Worm (Caenorhabditis elegans) whole organism, early embryonic: Measurements from ENCODE around the gene grl-4.

Source experiments
- B0310.2 ChIP-seq: sonication (generic microtip); optimal IDR thresholded peaks from 2 replicates; lab custom pipeline; 2016; ENCODE audit warnings: mild to moderate bottlenecking, missing genetic modification characterization, missing compliant biosample characterization
- F13C5.2 ChIP-seq: sonication (generic microtip); optimal IDR thresholded peaks from 2 replicates; lab custom pipeline; 2017; ENCODE audit warnings: mild to moderate bottlenecking, missing genetic modification characterization, inconsistent platforms, missing compliant biosample characterization
- aly-1 ChIP-seq: sonication (generic microtip); optimal IDR thresholded peaks from 2 replicates; lab custom pipeline; 2016; ENCODE audit warnings: missing genetic modification characterization, missing compliant biosample characterization
- ama-1 ChIP-seq: fragments of 150-350 bp; optimal IDR thresholded peaks from 2 replicates; lab custom pipeline; 2014
- ceh-13 ChIP-seq: fragments of 200-800 bp; sonication (Bioruptor generic); optimal IDR thresholded peaks from 2 replicates; lab custom pipeline; 2018; ENCODE audit warnings: mild to moderate bottlenecking, missing genetic modification characterization, missing compliant biosample characterization
- ceh-36 ChIP-seq: sonication (generic microtip); optimal IDR thresholded peaks from 2 replicates; lab custom pipeline; 2016; ENCODE audit warnings: missing genetic modification characterization, inconsistent platforms, missing compliant biosample characterization
- ets-7 ChIP-seq: sonication (generic microtip); optimal IDR thresholded peaks from 2 replicates; lab custom pipeline; 2016; ENCODE audit warnings: missing genotype, missing genetic modification characterization, missing compliant biosample characterization
- flt-1 ChIP-seq: fragments of 200-800 bp; sonication (Bioruptor generic); IDR thresholded peaks from 2 replicates; pipeline ENCODE4 v1.3.6; 2022; ENCODE audit warnings: missing genetic modification characterization, missing compliant biosample characterization
- hmbx-1 ChIP-seq: sonication (generic microtip); optimal IDR thresholded peaks from 2 replicates; lab custom pipeline; 2016; ENCODE audit warnings: mild to moderate bottlenecking, missing genetic modification characterization, missing compliant biosample characterization
- hmg-4 ChIP-seq: fragments of 200-800 bp; sonication (Bioruptor generic); optimal IDR thresholded peaks from 2 replicates; lab custom pipeline; 2018; ENCODE audit warnings: mild to moderate bottlenecking, missing genetic modification characterization, missing compliant biosample characterization
- hnd-1 ChIP-seq: sonication (generic microtip); optimal IDR thresholded peaks from 2 replicates; lab custom pipeline; 2016; ENCODE audit warnings: missing genetic modification characterization, missing compliant biosample characterization
- pes-1 ChIP-seq: fragments of 200-800 bp; sonication (Bioruptor generic); IDR thresholded peaks from 2 replicates; pipeline ENCODE4 v1.3.6; 2022; ENCODE audit warnings: missing genetic modification reagents, missing genetic modification characterization, missing compliant biosample characterization
- scrt-1 ChIP-seq: fragments of 200-800 bp; sonication (Bioruptor generic); IDR thresholded peaks from 2 replicates; pipeline ENCODE4 v1.3.6; 2022; ENCODE audit warnings: missing genetic modification characterization, missing compliant biosample characterization
- sea-1 ChIP-seq: fragments of 200-800 bp; sonication (Bioruptor generic); conservative IDR thresholded peaks from 2 replicates; pipeline ENCODE4 v1.3.6; 2022; ENCODE audit warnings: missing genetic modification characterization, missing compliant biosample characterization
- tbx-11 ChIP-seq: fragments of 200-800 bp; sonication (Bioruptor generic); IDR thresholded peaks from 2 replicates; pipeline ENCODE4 v1.3.6; 2022; ENCODE audit warnings: missing genetic modification characterization, missing compliant biosample characterization
- tbx-37 ChIP-seq: fragments of 200-800 bp; sonication (Bioruptor generic); conservative IDR thresholded peaks from 2 replicates; pipeline ENCODE4 v1.3.6; 2022; ENCODE audit warnings: missing genetic modification reagents, missing genetic modification characterization, missing compliant biosample characterization
- tra-4 ChIP-seq: sonication (generic microtip); optimal IDR thresholded peaks from 2 replicates; lab custom pipeline; 2017; ENCODE audit warnings: missing genetic modification characterization, missing compliant biosample characterization

The grl-4 gene

ce11 chrIV:7318900-7319299, 8.3 kb upstream of the grl-4 start:
- TF ChIP-seq hmbx-1 (no peak), scrt-1 (GFP tag; lab: Robert Waterston, UW) (no peak), ceh-36 (tag; lab: Kevin White, UChicago) (no peak), ama-1 (lab: Kevin White, UChicago) (no peak), flt-1 (GFP tag; lab: Robert Waterston, UW) (no peak)

ce11 chrIV:7317829-7318529, 7.4 kb upstream of the grl-4 start:
- TF ChIP-seq tbx-37 (GFP tag; lab: Robert Waterston, UW) (no peak), sea-1 (no peak), aly-1 (no peak), hmbx-1 (no peak), B0310.2 (tag; lab: Kevin White, UChicago) (no peak), F13C5.2 (tag; lab: Kevin White, UChicago) (no peak), pes-1 (no peak), ets-7 (tag; lab: Kevin White, UChicago) (no peak), hnd-1 (tag; lab: Kevin White, UChicago) (no peak), ceh-36 (tag; lab: Kevin White, UChicago) (no peak)

- TF ChIP-seq ceh-13 (no peak), ama-1 (lab: Kevin White, UChicago) (peak; percentile 1), hnd-1 (tag; lab: Kevin White, UChicago) (no peak), pes-1 (no peak)
Observed at ce11 chrIV:7316613-7317153, 6.1 kb upstream of the grl-4 start, which contains the start of gene F42C5.9. Gene F42C5.9 (minus strand): TSS chrIV:7317103.

ce11 chrIV:7313962-7314361, 3.4 kb upstream of the grl-4 start:
- TF ChIP-seq hmbx-1 (no peak), tbx-11 (GFP tag; lab: Robert Waterston, UW) (no peak), aly-1 (no peak), hmg-4 (no peak), ama-1 (lab: Kevin White, UChicago) (no peak), scrt-1 (GFP tag; lab: Robert Waterston, UW) (no peak), pes-1 (no peak), F13C5.2 (tag; lab: Kevin White, UChicago) (no peak), ceh-13 (no peak), sea-1 (no peak), flt-1 (GFP tag; lab: Robert Waterston, UW) (no peak), hnd-1 (tag; lab: Kevin White, UChicago) (no peak), ets-7 (tag; lab: Kevin White, UChicago) (no peak), ceh-36 (tag; lab: Kevin White, UChicago) (no peak)

- TF ChIP-seq ets-7 (tag; lab: Kevin White, UChicago) = no peak
Observed at ce11 chrIV:7313397-7313910, 2.9 kb upstream of the grl-4 start, which contains the start of gene rps-8. Gene rps-8 (minus strand): TSS chrIV:7313860.

ce11 chrIV:7312620-7313194, 2.1 kb upstream of the grl-4 start:
- TF ChIP-seq ceh-13 (no peak), hmbx-1 (no peak), sea-1 (no peak), ama-1 (lab: Kevin White, UChicago) (no peak), hmg-4 (no peak), B0310.2 (tag; lab: Kevin White, UChicago) (no peak), tbx-11 (GFP tag; lab: Robert Waterston, UW) (no peak), ets-7 (tag; lab: Kevin White, UChicago) (no peak), pes-1 (no peak), tra-4 (tag; lab: Kevin White, UChicago) (no peak), flt-1 (GFP tag; lab: Robert Waterston, UW) (no peak), scrt-1 (GFP tag; lab: Robert Waterston, UW) (no peak), F13C5.2 (tag; lab: Kevin White, UChicago) (no peak), ceh-36 (tag; lab: Kevin White, UChicago) (no peak), hnd-1 (tag; lab: Kevin White, UChicago) (no peak), tbx-37 (GFP tag; lab: Robert Waterston, UW) (no peak), aly-1 (no peak)

- TF ChIP-seq F13C5.2 (tag; lab: Kevin White, UChicago) = no peak
Observed at ce11 chrIV:7310842-7311241, 282 bp upstream of the grl-4 start.

ce11 chrIV:7309678-7310077, 882 bp downstream of the grl-4 start:
- TF ChIP-seq tra-4 (tag; lab: Kevin White, UChicago) (no peak), hmg-4 (no peak), B0310.2 (tag; lab: Kevin White, UChicago) (no peak), ceh-36 (tag; lab: Kevin White, UChicago) (no peak), scrt-1 (GFP tag; lab: Robert Waterston, UW) (no peak), aly-1 (no peak), tbx-11 (GFP tag; lab: Robert Waterston, UW) (no peak), tbx-37 (GFP tag; lab: Robert Waterston, UW) (no peak), hmbx-1 (no peak)
